Fruit fly (Drosophila melanogaster): ENCODE data around the gene Arfrp1.

Gene Arfrp1

dm6 chrX:9075641-9076324 is 31.1 kb upstream of the Arfrp1 start (continued):
- no peak for TF ChIP-seq CG17359 (tag; optimal IDR thresholded peaks at IDR 0.05)
- no peak for TF ChIP-seq CG3065 (GFP tag; optimal IDR thresholded peaks at IDR 0.05)
- no peak for TF ChIP-seq br (optimal IDR thresholded peaks at IDR 0.05)
- TF ChIP-seq bigmax (GFP tag; optimal IDR thresholded peaks at IDR 0.05): no peak
- TF ChIP-seq CG6175 (GFP tag; IDR thresholded peaks at IDR 0.05): no peak
- TF ChIP-seq CG1529 (GFP tag; optimal IDR thresholded peaks at IDR 0.05): no peak
- TF ChIP-seq CG15073 (GFP tag; optimal IDR thresholded peaks at IDR 0.05): no peak
- no peak for TF ChIP-seq Gug (GFP tag; IDR thresholded peaks at IDR 0.05)
- TF ChIP-seq maf-S (GFP tag; optimal IDR thresholded peaks at IDR 0.05): no peak
- TF ChIP-seq Sin3A (optimal IDR thresholded peaks at IDR 0.05): no peak
- no peak for TF ChIP-seq ATbp (GFP tag; optimal IDR thresholded peaks at IDR 0.05)
- TF ChIP-seq bbx (GFP tag; IDR thresholded peaks at IDR 0.05; ENCODE audit: partially characterized antibody): no peak
- no peak for TF ChIP-seq CG33213 (GFP tag; optimal IDR thresholded peaks at IDR 0.05)
- TF ChIP-seq sens (GFP tag): peak; percentile 64
- TF ChIP-seq run (tag; optimal IDR thresholded peaks at IDR 0.05): no peak
- TF ChIP-seq CG7839 (tag; optimal IDR thresholded peaks at IDR 0.05): peak; percentile 26
- TF ChIP-seq Mrtf (GFP tag; IDR thresholded peaks at IDR 0.05): no peak
- peak; percentile 7 for TF ChIP-seq ind (GFP tag; optimal IDR thresholded peaks at IDR 0.05)
- no peak for TF ChIP-seq CG5245 (GFP tag; optimal IDR thresholded peaks at IDR 0.05)
- TF ChIP-seq CG3407 (GFP tag; optimal IDR thresholded peaks at IDR 0.05): no peak
- TF ChIP-seq CG10431 (GFP tag; optimal IDR thresholded peaks at IDR 0.05): no peak
- no peak for TF ChIP-seq CG13775 (GFP tag; optimal IDR thresholded peaks at IDR 0.05)
- TF ChIP-seq CG18599 (GFP tag; optimal IDR thresholded peaks at IDR 0.05): no peak
- TF ChIP-seq stc (GFP tag; IDR thresholded peaks at IDR 0.05): no peak
- TF ChIP-seq Pdp1 (GFP tag; optimal IDR thresholded peaks at IDR 0.05): peak in 1 of 2 experiments; percentile 2
- no peak for TF ChIP-seq z (GFP tag; IDR thresholded peaks at IDR 0.05)
- TF ChIP-seq D19B (GFP tag; optimal IDR thresholded peaks at IDR 0.05): no peak
- TF ChIP-seq sqz (GFP tag; optimal IDR thresholded peaks at IDR 0.05): peak; percentile 22
- no peak for TF ChIP-seq CG4360 (GFP tag; IDR thresholded peaks at IDR 0.05)
- no peak for TF ChIP-seq Hey (tag; optimal IDR thresholded peaks at IDR 0.05)
- TF ChIP-seq Hr3 (GFP tag; optimal IDR thresholded peaks at IDR 0.05): peak; percentile 9
- TF ChIP-seq mld (GFP tag; IDR thresholded peaks at IDR 0.05; ENCODE audit: partially characterized antibody): no peak
- 0 out of 2 replicates have a peak, but pooled peaks have one; percentile 10 for TF ChIP-seq vvl (GFP tag; IDR thresholded peaks at IDR 0.05)
- no peak for TF ChIP-seq ham (GFP tag; IDR thresholded peaks at IDR 0.05)
- no peak for TF ChIP-seq tll (GFP tag; optimal IDR thresholded peaks at IDR 0.05)
- no peak for TF ChIP-seq tx (GFP tag; optimal IDR thresholded peaks at IDR 0.05)
- no peak for TF ChIP-seq wor (GFP tag; IDR thresholded peaks at IDR 0.05)
- TF ChIP-seq MESR4 (GFP tag; optimal IDR thresholded peaks at IDR 0.05): no peak
- no peak for TF ChIP-seq CG14441 (GFP tag; IDR thresholded peaks at IDR 0.05)
- no peak for TF ChIP-seq Hmx (GFP tag; optimal IDR thresholded peaks at IDR 0.05)
- TF ChIP-seq dm (GFP tag; optimal IDR thresholded peaks at IDR 0.05): no peak
- no peak for TF ChIP-seq gcm2 (GFP tag; optimal IDR thresholded peaks at IDR 0.05)
- no peak for TF ChIP-seq unc-4 (GFP tag; IDR thresholded peaks at IDR 0.05; ENCODE audit: partially characterized antibody)
- no peak for TF ChIP-seq Sry-β (GFP tag; optimal IDR thresholded peaks at IDR 0.05)
- TF ChIP-seq CG43689 (GFP tag; IDR thresholded peaks at IDR 0.05): no peak
- peak; percentile 30 for TF ChIP-seq CG17385 (GFP tag; optimal IDR thresholded peaks at IDR 0.05)
- TF ChIP-seq BtbVII (GFP tag; optimal IDR thresholded peaks at IDR 0.05): no peak
- no peak for TF ChIP-seq Scr (GFP tag; IDR thresholded peaks at IDR 0.05; ENCODE audit: partially characterized antibody)
- TF ChIP-seq fru (optimal IDR thresholded peaks at IDR 0.05): no peak
- TF ChIP-seq CG13424 (tag; optimal IDR thresholded peaks at IDR 0.05): peak; percentile 34
- no peak for TF ChIP-seq CG13296 (GFP tag; optimal IDR thresholded peaks at IDR 0.05)

All from whole organism, embryonic.